Worm (Caenorhabditis elegans): ENCODE measurements around the gene srh-74.

The srh-74 gene

DNA sequence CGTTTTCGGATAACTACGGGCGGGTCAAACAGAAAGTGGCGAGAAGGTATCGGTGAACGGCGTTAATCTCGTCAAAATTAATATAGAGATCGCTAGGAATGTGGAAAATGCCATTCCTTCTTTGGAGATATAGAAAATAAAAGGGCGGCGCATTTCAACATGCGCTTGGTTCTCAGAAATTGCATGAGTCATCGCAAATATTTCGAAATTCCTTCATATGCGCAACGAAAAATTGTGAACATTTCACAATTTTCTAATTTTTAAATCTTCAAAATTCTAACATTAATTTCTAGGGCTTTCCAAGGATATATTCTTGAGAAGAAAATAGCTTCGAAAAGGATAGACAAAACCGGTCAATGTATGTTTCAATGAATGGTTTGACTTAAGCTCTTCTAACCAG lies 30.3 kb upstream of the srh-74 start:
- TF ChIP-seq aly-2 (tag; optimal IDR thresholded peaks at IDR 0.05) (no peak), eor-1 (tag; optimal IDR thresholded peaks at IDR 0.05) (no peak)

- TF ChIP-seq nhr-76 (tag; optimal IDR thresholded peaks at IDR 0.05) (no peak), ama-1 (optimal IDR thresholded peaks at IDR 0.05) (peak; percentile 22), egl-5 (tag; optimal IDR thresholded peaks at IDR 0.05) (no peak), nhr-237 (tag; optimal IDR thresholded peaks at IDR 0.05) (no peak), lin-39 (tag; optimal IDR thresholded peaks at IDR 0.05) (peak; percentile 74), elt-2 (tag; optimal IDR thresholded peaks at IDR 0.05) (peak; percentile 76), fos-1 (tag; optimal IDR thresholded peaks at IDR 0.05) (peak; percentile 88), nhr-77 (tag; optimal IDR thresholded peaks at IDR 0.05) (no peak), unc-39 (tag; optimal IDR thresholded peaks at IDR 0.05) (no peak), nhr-67 (tag; optimal IDR thresholded peaks at IDR 0.05) (no peak), fkh-2 (tag; optimal IDR thresholded peaks at IDR 0.05) (no peak), snpc-4 (tag; optimal IDR thresholded peaks at IDR 0.05) (peak; percentile 73), ZK546.5 (tag; optimal IDR thresholded peaks at IDR 0.05) (no peak), nfya-1 (tag; optimal IDR thresholded peaks at IDR 0.05; ENCODE audit: insufficient read depth) (peak; percentile 88), eor-1 (tag; optimal IDR thresholded peaks at IDR 0.05) (no peak), sea-2 (GFP tag; optimal IDR thresholded peaks at IDR 0.05) (no peak), nhr-25 (tag; optimal IDR thresholded peaks at IDR 0.05) (peak; percentile 95), ceh-16 (tag; optimal IDR thresholded peaks at IDR 0.05) (no peak), nhr-11 (tag; optimal IDR thresholded peaks at IDR 0.05) (no peak), hmg-11 (tag; optimal IDR thresholded peaks at IDR 0.05) (peak; percentile 36), elt-3 (tag; optimal IDR thresholded peaks at IDR 0.05) (peak in 1 of 3 experiments; percentile 32), skn-1 (tag; optimal IDR thresholded peaks at IDR 0.05) (peak; percentile 23), mdl-1 (tag; optimal IDR thresholded peaks at IDR 0.05) (no peak), elt-1 (tag; optimal IDR thresholded peaks at IDR 0.05) (peak; percentile 20), fkh-10 (GFP tag; optimal IDR thresholded peaks at IDR 0.05) (peak; percentile 58), egl-27 (tag; optimal IDR thresholded peaks at IDR 0.05) (no peak), zag-1 (tag; optimal IDR thresholded peaks at IDR 0.05) (no peak), tbx-2 (tag; optimal IDR thresholded peaks at IDR 0.05) (peak; percentile 34), lin-15B (tag; optimal IDR thresholded peaks at IDR 0.05) (peak; percentile 78), R02D3.7 (tag; optimal IDR thresholded peaks at IDR 0.05) (peak; percentile 9), nhr-23 (tag; optimal IDR thresholded peaks at IDR 0.05) (peak; percentile 78), mml-1 (tag; optimal IDR thresholded peaks at IDR 0.05) (no peak), aly-2 (tag; optimal IDR thresholded peaks at IDR 0.05) (no peak), ceh-28 (tag; optimal IDR thresholded peaks at IDR 0.05) (peak; percentile 9), ztf-4 (tag; optimal IDR thresholded peaks at IDR 0.05) (no peak), ceh-82 (tag; optimal IDR thresholded peaks at IDR 0.05) (no peak), ceh-9 (tag; optimal IDR thresholded peaks at IDR 0.05) (no peak), unc-62 (GFP tag; optimal IDR thresholded peaks at IDR 0.05) (no peak), daf-12 (tag; optimal IDR thresholded peaks at IDR 0.05) (no peak), nhr-12 (tag; optimal IDR thresholded peaks at IDR 0.05) (no peak), pha-4 (tag; optimal IDR thresholded peaks at IDR 0.05) (peak; percentile 75), pqm-1 (tag; optimal IDR thresholded peaks at IDR 0.05) (no peak), ztf-11 (tag; optimal IDR thresholded peaks at IDR 0.05) (no peak), jun-1 (tag; optimal IDR thresholded peaks at IDR 0.05) (peak; percentile 82)
Observed at ce11 chrV:11078104-11078724, 29.6 kb upstream of the srh-74 start, which contains the start of gene act-2. TSS of gene act-2 (minus strand) at chrV:11078154.
